Worm (Caenorhabditis elegans): ENCODE data around the gene vrp-1.
A peak's percentile ranks its signal among the peaks of the same experiment; 100 is the strongest.

vrp-1 gene

DNA sequence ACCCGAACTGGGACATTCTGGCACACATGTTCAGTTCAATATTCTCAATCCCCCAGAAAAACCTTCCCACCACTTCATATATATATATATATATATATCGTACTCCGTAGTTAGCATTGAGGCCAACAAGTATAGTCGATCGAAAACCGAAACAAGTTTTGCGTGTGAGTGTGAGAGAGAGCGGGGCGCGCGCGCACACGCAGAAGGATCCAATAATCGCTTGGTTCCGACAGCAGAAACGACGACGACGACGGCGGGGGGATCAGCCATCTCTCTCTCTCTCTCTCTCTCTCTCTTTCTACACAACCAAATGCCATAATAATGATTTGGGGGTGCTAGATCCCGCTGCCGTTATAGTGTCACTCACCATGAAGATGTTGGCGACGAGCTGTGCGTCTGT is 17.5 kb upstream of the vrp-1 start:
- TF ChIP-seq nhr-12 (tag; optimal IDR thresholded peaks at IDR 0.05) (no peak), blmp-1 (tag; optimal IDR thresholded peaks at IDR 0.05) (no peak), nhr-2 (tag; optimal IDR thresholded peaks at IDR 0.05) (no peak), ceh-39 (tag; optimal IDR thresholded peaks at IDR 0.05) (no peak), elt-3 (tag; optimal IDR thresholded peaks at IDR 0.05) (no peak), ceh-83 (GFP tag; optimal IDR thresholded peaks at IDR 0.05) (no peak), ces-1 (GFP tag; optimal IDR thresholded peaks at IDR 0.05) (no peak), flh-1 (GFP tag; optimal IDR thresholded peaks at IDR 0.05) (no peak), hlh-1 (tag; optimal IDR thresholded peaks at IDR 0.05) (no peak), snpc-4 (tag; optimal IDR thresholded peaks at IDR 0.05) (no peak), unc-39 (tag; optimal IDR thresholded peaks at IDR 0.05) (no peak), zip-8 (tag; optimal IDR thresholded peaks at IDR 0.05) (no peak), unc-62 (GFP tag; optimal IDR thresholded peaks at IDR 0.05) (no peak), nhr-237 (tag; optimal IDR thresholded peaks at IDR 0.05) (no peak), bed-3 (GFP tag; optimal IDR thresholded peaks at IDR 0.05) (no peak), drap-1 (GFP tag; optimal IDR thresholded peaks at IDR 0.05) (no peak)

DNA sequence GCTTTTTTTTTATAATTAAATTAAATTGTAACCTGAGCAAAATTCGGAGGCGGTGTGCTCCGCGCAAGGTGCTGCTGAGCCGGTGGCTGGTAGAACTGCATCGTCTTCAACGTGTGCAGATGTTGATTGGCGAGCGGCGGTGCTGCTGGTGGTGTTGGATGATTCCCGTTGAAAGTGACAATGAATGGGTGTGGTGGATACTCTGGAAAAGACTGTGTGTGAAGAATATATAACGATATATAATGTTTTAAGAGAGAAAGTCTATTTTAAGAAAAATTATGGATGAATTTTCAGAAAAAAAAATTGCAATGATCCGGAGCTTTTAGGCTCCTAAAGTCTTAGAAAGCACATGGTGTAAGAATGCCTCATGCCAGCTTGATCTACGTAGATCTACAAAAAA is 17.0 kb upstream of the vrp-1 start, which contains the start of gene Y54G2A.26:
Gene Y54G2A.26, minus strand, starts transcription at position 101 of the 400 bp plus-strand sequence.
- TF ChIP-seq ces-1 (GFP tag; optimal IDR thresholded peaks at IDR 0.05) (no peak), snpc-4 (tag; optimal IDR thresholded peaks at IDR 0.05) (no peak), ceh-83 (GFP tag; optimal IDR thresholded peaks at IDR 0.05) (no peak), nhr-2 (tag; optimal IDR thresholded peaks at IDR 0.05) (no peak), pha-4 (tag; optimal IDR thresholded peaks at IDR 0.05) (no peak), unc-120 (tag; optimal IDR thresholded peaks at IDR 0.05; ENCODE audit: poor library complexity, severe bottlenecking) (no peak)

DNA sequence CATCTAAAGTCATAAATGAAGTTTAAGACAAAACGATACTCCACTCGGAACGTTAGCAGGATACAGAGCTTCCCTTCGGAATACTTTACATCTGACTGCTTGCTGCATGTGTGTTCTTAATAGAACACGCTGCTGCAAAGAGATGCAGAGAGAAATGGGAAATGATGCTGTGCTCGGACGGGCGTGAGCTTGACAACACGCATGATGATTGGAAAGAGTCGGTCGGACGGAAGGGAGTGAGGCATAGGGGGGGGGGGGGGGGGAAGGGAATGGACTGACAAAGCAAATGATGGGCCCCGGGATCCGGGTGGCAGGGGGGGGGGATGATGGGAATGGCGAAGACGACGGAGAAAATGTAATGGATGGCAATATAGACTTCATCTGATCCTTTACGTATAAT is 15.1 kb upstream of the vrp-1 start:
- TF ChIP-seq flh-1 (GFP tag; optimal IDR thresholded peaks at IDR 0.05) (no peak), sptf-1 (tag; optimal IDR thresholded peaks at IDR 0.05) (peak; percentile 3), ham-2 (GFP tag; optimal IDR thresholded peaks at IDR 0.05) (peak; percentile 11)

DNA sequence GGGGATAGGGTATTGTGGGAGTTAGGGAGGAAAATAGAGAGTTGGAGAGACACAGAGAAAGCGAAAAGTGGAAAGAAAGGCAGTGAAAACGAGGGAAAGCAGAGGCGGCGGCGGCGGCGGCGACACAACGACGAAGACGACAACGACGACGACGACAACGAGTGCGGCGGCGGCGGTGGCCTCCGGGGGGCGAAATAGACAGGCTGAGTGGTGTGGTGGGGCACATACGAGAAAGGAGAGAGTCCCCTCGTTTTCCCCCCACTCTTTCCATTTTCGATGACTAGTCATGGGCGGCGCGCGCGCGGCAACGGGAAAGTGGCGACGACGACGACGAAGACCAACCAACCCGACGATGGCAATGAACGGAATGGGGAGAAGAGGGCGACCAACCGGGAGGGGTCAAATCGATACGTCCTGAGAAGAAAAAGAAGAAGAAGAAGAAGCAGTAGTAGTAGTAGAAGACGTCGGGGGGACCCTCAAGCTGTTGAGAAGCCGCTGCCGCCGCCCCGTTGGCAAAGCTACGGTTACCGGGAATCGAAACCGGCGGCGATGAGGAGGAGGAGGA is 13.7 kb upstream of the vrp-1 start:
- TF ChIP-seq lin-32 (GFP tag; optimal IDR thresholded peaks at IDR 0.05) (no peak), pha-4 (tag; optimal IDR thresholded peaks at IDR 0.05) (no peak), snpc-4 (tag; optimal IDR thresholded peaks at IDR 0.05) (no peak), drap-1 (GFP tag; optimal IDR thresholded peaks at IDR 0.05) (no peak), mab-5 (tag; optimal IDR thresholded peaks at IDR 0.05) (no peak), unc-39 (tag; optimal IDR thresholded peaks at IDR 0.05) (no peak), unc-62 (GFP tag; optimal IDR thresholded peaks at IDR 0.05) (no peak), nhr-12 (tag; optimal IDR thresholded peaks at IDR 0.05) (no peak), zip-8 (tag; optimal IDR thresholded peaks at IDR 0.05) (no peak), elt-3 (tag; optimal IDR thresholded peaks at IDR 0.05) (no peak), sem-2 (GFP tag; optimal IDR thresholded peaks at IDR 0.05) (no peak), mls-2 (tag; optimal IDR thresholded peaks at IDR 0.05) (peak; percentile 80), M03D4.4 (tag; optimal IDR thresholded peaks at IDR 0.05) (no peak), lsy-2 (tag; optimal IDR thresholded peaks at IDR 0.05) (no peak), nhr-2 (tag; optimal IDR thresholded peaks at IDR 0.05) (no peak), elt-1 (tag; optimal IDR thresholded peaks at IDR 0.05; ENCODE audit: borderline replicate concordance, insufficient read depth) (no peak), tbx-8 (GFP tag; optimal IDR thresholded peaks at IDR 0.05) (no peak), flh-1 (GFP tag; optimal IDR thresholded peaks at IDR 0.05) (peak; percentile 57), ham-2 (GFP tag; optimal IDR thresholded peaks at IDR 0.05) (peak; percentile 87), ceh-83 (GFP tag; optimal IDR thresholded peaks at IDR 0.05) (no peak), nhr-28 (tag; optimal IDR thresholded peaks at IDR 0.05) (no peak), nhr-76 (tag; optimal IDR thresholded peaks at IDR 0.05) (no peak), mep-1 (tag; optimal IDR thresholded peaks at IDR 0.05) (no peak), ces-1 (GFP tag; optimal IDR thresholded peaks at IDR 0.05) (peak; percentile 37), unc-120 (tag; optimal IDR thresholded peaks at IDR 0.05; ENCODE audit: poor library complexity, severe bottlenecking) (no peak), sptf-1 (tag; optimal IDR thresholded peaks at IDR 0.05) (peak; percentile 40), ceh-39 (tag; optimal IDR thresholded peaks at IDR 0.05) (no peak), lin-13 (tag; optimal IDR thresholded peaks at IDR 0.05) (no peak), hlh-1 (tag; optimal IDR thresholded peaks at IDR 0.05) (no peak), nhr-237 (tag; optimal IDR thresholded peaks at IDR 0.05) (no peak), cnd-1 (tag; optimal IDR thresholded peaks at IDR 0.05) (no peak), blmp-1 (tag; optimal IDR thresholded peaks at IDR 0.05) (peak; percentile 92), bed-3 (GFP tag; optimal IDR thresholded peaks at IDR 0.05) (no peak), ceh-43 (GFP tag; optimal IDR thresholded peaks at IDR 0.05) (no peak), ztf-11 (tag; optimal IDR thresholded peaks at IDR 0.05) (no peak)

All from whole organism, mixed stage, embryonic.